Worm (Caenorhabditis elegans) whole organism, early embryonic: ENCODE results near the gene F19F10.14.

Source experiments
- B0310.2 ChIP-seq: sonication (generic microtip); optimal IDR thresholded peaks from 2 replicates; lab custom pipeline; 2016; ENCODE audit warnings: mild to moderate bottlenecking, missing genetic modification characterization, missing compliant biosample characterization
- ama-1 ChIP-seq: fragments of 150-350 bp; optimal IDR thresholded peaks from 2 replicates; lab custom pipeline; 2014
- ceh-13 ChIP-seq: fragments of 200-800 bp; sonication (Bioruptor generic); optimal IDR thresholded peaks from 2 replicates; lab custom pipeline; 2018; ENCODE audit warnings: mild to moderate bottlenecking, missing genetic modification characterization, missing compliant biosample characterization
- ets-7 ChIP-seq: sonication (generic microtip); optimal IDR thresholded peaks from 2 replicates; lab custom pipeline; 2016; ENCODE audit warnings: missing genotype, missing genetic modification characterization, missing compliant biosample characterization
- flt-1 ChIP-seq: fragments of 200-800 bp; sonication (Bioruptor generic); IDR thresholded peaks from 2 replicates; pipeline ENCODE4 v1.3.6; 2022; ENCODE audit warnings: missing genetic modification characterization, missing compliant biosample characterization
- hmbx-1 ChIP-seq: sonication (generic microtip); optimal IDR thresholded peaks from 2 replicates; lab custom pipeline; 2016; ENCODE audit warnings: mild to moderate bottlenecking, missing genetic modification characterization, missing compliant biosample characterization
- hnd-1 ChIP-seq: sonication (generic microtip); optimal IDR thresholded peaks from 2 replicates; lab custom pipeline; 2016; ENCODE audit warnings: missing genetic modification characterization, missing compliant biosample characterization
- pes-1 ChIP-seq: fragments of 200-800 bp; sonication (Bioruptor generic); IDR thresholded peaks from 2 replicates; pipeline ENCODE4 v1.3.6; 2022; ENCODE audit warnings: missing genetic modification reagents, missing genetic modification characterization, missing compliant biosample characterization
- scrt-1 ChIP-seq: fragments of 200-800 bp; sonication (Bioruptor generic); IDR thresholded peaks from 2 replicates; pipeline ENCODE4 v1.3.6; 2022; ENCODE audit warnings: missing genetic modification characterization, missing compliant biosample characterization
- sea-1 ChIP-seq: fragments of 200-800 bp; sonication (Bioruptor generic); conservative IDR thresholded peaks from 2 replicates; pipeline ENCODE4 v1.3.6; 2022; ENCODE audit warnings: missing genetic modification characterization, missing compliant biosample characterization
- tbx-37 ChIP-seq: fragments of 200-800 bp; sonication (Bioruptor generic); conservative IDR thresholded peaks from 2 replicates; pipeline ENCODE4 v1.3.6; 2022; ENCODE audit warnings: missing genetic modification reagents, missing genetic modification characterization, missing compliant biosample characterization
- tra-4 ChIP-seq: sonication (generic microtip); optimal IDR thresholded peaks from 2 replicates; lab custom pipeline; 2017; ENCODE audit warnings: missing genetic modification characterization, missing compliant biosample characterization

- no peak for TF ChIP-seq ets-7
- TF ChIP-seq tra-4, result no peak
- TF ChIP-seq ama-1, result no peak
- TF ChIP-seq tbx-37 (GFP tag; lab: Robert Waterston, UW), result no peak
- no peak for TF ChIP-seq flt-1 (GFP tag; lab: Robert Waterston, UW)
- TF ChIP-seq scrt-1, result no peak
- TF ChIP-seq sea-1 (GFP tag; lab: Robert Waterston, UW), result no peak
- TF ChIP-seq ceh-13 (GFP tag; lab: Kevin White, UChicago), result no peak
- no peak for TF ChIP-seq hnd-1 (tag; lab: Kevin White, UChicago)
- no peak for TF ChIP-seq pes-1 (GFP tag; lab: Robert Waterston, UW)
- no peak for TF ChIP-seq B0310.2 (tag; lab: Kevin White, UChicago)
- no peak for TF ChIP-seq hmbx-1 (tag; lab: Kevin White, UChicago)
Measured at ce11 chrV:7598269-7598668, 27.4 kb upstream of the F19F10.14 start, which contains the start of gene C50E3.7.
